Fruit fly (Drosophila melanogaster): ENCODE measurements around the gene CG14329.

DNA sequence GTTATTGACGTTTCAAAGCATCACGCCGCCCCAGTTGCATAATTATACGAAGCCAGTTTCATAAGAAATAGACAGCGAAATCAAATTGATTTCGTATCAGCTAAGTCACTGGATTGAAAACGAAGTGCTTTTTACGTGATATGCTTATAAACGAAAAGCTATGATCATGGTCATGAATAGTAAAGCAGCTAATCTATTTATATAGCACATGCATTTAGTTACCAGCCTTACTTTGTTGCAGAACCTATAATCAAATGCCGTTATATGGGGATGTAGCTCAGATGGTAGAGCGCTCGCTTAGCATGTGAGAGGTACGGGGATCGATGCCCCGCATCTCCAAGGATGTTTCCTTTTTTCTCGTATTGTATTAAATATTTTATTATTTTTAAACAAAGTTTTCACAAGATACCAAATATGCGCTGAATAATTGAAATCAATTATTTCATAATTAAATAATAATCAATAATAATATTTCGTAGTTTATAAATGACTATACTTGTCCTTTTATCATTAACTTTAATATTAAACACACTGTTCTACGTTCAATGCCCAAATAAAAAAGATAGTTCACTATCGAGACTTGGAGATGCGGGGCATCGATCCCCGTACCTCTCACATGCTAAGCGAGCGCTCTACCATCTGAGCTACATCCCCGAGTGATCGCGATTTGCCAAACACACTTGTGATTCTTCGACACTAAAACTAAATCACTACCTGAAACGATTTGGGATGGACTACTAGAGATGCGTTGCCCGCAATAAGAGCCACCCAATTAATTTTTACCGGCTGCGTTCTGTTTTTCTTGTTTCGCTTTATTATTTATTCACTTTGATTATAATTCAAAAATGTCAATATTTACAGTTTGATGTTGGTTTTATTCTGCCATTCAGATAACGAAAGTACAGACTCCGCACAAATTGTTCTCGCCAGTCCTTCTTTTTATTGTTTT lies 37.2 kb downstream of the CG14329 start:
- no peak for TF ChIP-seq CG4496 (GFP tag; IDR thresholded peaks at IDR 0.05)
- no peak for TF ChIP-seq CG17806 (tag; optimal IDR thresholded peaks at IDR 0.05)
- TF ChIP-seq CG14655 (GFP tag; optimal IDR thresholded peaks at IDR 0.05) = no peak
- no peak for TF ChIP-seq CG12605 (GFP tag; IDR thresholded peaks at IDR 0.05)
- no peak for TF ChIP-seq CG13204 (GFP tag; optimal IDR thresholded peaks at IDR 0.05)
- TF ChIP-seq CG34367 (tag; optimal IDR thresholded peaks at IDR 0.05) = no peak
- TF ChIP-seq CG32121 (GFP tag; IDR thresholded peaks at IDR 0.05) = no peak
- TF ChIP-seq D1 (tag; optimal IDR thresholded peaks at IDR 0.05) = no peak
- TF ChIP-seq rn (GFP tag; IDR thresholded peaks at IDR 0.05) = no peak
- no peak for TF ChIP-seq EcR (GFP tag; optimal IDR thresholded peaks at IDR 0.05)
- no peak for TF ChIP-seq fd96Ca (GFP tag; IDR thresholded peaks at IDR 0.05)
